ENCODE assay signal across 3 worm cellular contexts in the genomic region with DNA sequence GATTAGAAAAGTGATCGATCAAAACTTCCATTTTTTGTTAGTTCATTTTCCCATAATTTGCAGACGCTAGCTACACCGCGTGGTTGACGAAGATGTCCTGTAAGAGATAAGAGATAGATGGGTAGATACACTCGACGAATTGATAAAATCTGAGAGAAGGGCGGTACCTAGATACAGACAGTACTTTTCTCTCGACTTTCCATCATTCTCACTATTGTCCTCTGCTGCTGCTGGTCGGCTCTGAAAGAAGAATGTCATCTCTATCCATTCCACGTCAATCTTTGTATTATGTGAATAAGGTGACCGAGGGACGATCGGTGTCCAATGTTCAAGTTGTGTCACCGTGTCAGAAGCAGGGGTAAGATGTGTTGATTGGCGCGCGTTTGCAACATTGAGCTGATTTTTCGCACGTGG.
TF ChIP-seq lines count a peak whose summit lies in the region.

A gene (plus strand): TSS at position 64 of the 414 bp plus-strand sequence.

TF ChIP-seq in whole organism, L1 larva, 84 proteins besides CTCF, POLR2A, EP300 and RAD21 (continued from another document and continues in another):
- TF ChIP-seq nhr-90 (tag; optimal IDR thresholded peaks at IDR 0.05; lab: Kevin White, UChicago; ENCODE audit: poor library complexity) (peak; percentile 37), nhr-28 (tag; optimal IDR thresholded peaks at IDR 0.05; lab: Kevin White, UChicago) (no peak), lin-15B (tag; optimal IDR thresholded peaks at IDR 0.05; lab: Kevin White, UChicago) (no peak), zag-1 (tag; optimal IDR thresholded peaks at IDR 0.05; lab: Kevin White, UChicago) (no peak), alr-1 (tag; optimal IDR thresholded peaks at IDR 0.05; lab: Kevin White, UChicago; ENCODE audit: borderline replicate concordance) (no peak), lir-3 (tag; optimal IDR thresholded peaks at IDR 0.05; lab: Kevin White, UChicago; ENCODE audit: poor library complexity) (no peak), snu-23 (GFP tag; optimal IDR thresholded peaks at IDR 0.05; lab: Kevin White, UChicago) (peak; percentile 54), skn-1 (tag; optimal IDR thresholded peaks at IDR 0.05; lab: Kevin White, UChicago) (no peak), pqm-1 (tag; optimal IDR thresholded peaks at IDR 0.05; lab: Kevin White, UChicago) (no peak), Y116A8C.19 (tag; optimal IDR thresholded peaks at IDR 0.05; lab: Kevin White, UChicago; ENCODE audit: borderline replicate concordance) (no peak), efl-1 (optimal IDR thresholded peaks at IDR 0.05; lab: Kevin White, UChicago) (no peak), efl-1 (GFP tag; optimal IDR thresholded peaks at IDR 0.05 in 1 of 2; lab: Kevin White, UChicago) (no peak), mdl-1 (tag; optimal IDR thresholded peaks at IDR 0.05; lab: Kevin White, UChicago) (no peak), vab-15 (tag; optimal IDR thresholded peaks at IDR 0.05; lab: Kevin White, UChicago) (no peak), nhr-47 (tag; optimal IDR thresholded peaks at IDR 0.05; lab: Kevin White, UChicago) (peak; percentile 31), nhr-77 (tag; optimal IDR thresholded peaks at IDR 0.05; lab: Kevin White, UChicago) (no peak), unc-130 (tag; optimal IDR thresholded peaks at IDR 0.05; lab: Kevin White, UChicago) (no peak), xbp-1 (tag; optimal IDR thresholded peaks at IDR 0.05; lab: Kevin White, UChicago) (no peak), unc-30 (tag; optimal IDR thresholded peaks at IDR 0.05; lab: Kevin White, UChicago) (no peak), nhr-85 (tag; lab: Kevin White, UChicago) (peak; percentile 95), sox-4 (tag; optimal IDR thresholded peaks at IDR 0.05; lab: Kevin White, UChicago) (no peak), swsn-7 (tag; optimal IDR thresholded peaks at IDR 0.05; lab: Kevin White, UChicago) (no peak), sptf-1 (tag; optimal IDR thresholded peaks at IDR 0.05; lab: Kevin White, UChicago) (no peak), dsc-1 (tag; optimal IDR thresholded peaks at IDR 0.05; lab: Kevin White, UChicago) (no peak), rnt-1 (tag; optimal IDR thresholded peaks at IDR 0.05; lab: Kevin White, UChicago) (peak; percentile 1), unc-86 (tag; optimal IDR thresholded peaks at IDR 0.05; lab: Kevin White, UChicago) (no peak), aly-2 (tag; optimal IDR thresholded peaks at IDR 0.05; lab: Kevin White, UChicago) (no peak), ztf-4 (tag; optimal IDR thresholded peaks at IDR 0.05; lab: Kevin White, UChicago) (no peak), grh-1 (GFP tag; IDR thresholded peaks at IDR 0.05; lab: Robert Waterston, UW) (no peak), tbx-2 (tag; optimal IDR thresholded peaks at IDR 0.05; lab: Kevin White, UChicago) (no peak), egl-27 (tag; optimal IDR thresholded peaks at IDR 0.05; lab: Kevin White, UChicago) (no peak), fkh-4 (tag; optimal IDR thresholded peaks at IDR 0.05; lab: Kevin White, UChicago; ENCODE audit: borderline replicate concordance) (no peak), ceh-90 (tag; optimal IDR thresholded peaks at IDR 0.05; lab: Kevin White, UChicago) (no peak), mef-2 (tag; optimal IDR thresholded peaks at IDR 0.05; lab: Kevin White, UChicago) (no peak), ces-1 (GFP tag; optimal IDR thresholded peaks at IDR 0.05; lab: Kevin White, UChicago) (no peak), aha-1 (tag; optimal IDR thresholded peaks at IDR 0.05; lab: Kevin White, UChicago) (no peak), fkh-10 (GFP tag; optimal IDR thresholded peaks at IDR 0.05; lab: Kevin White, UChicago) (no peak), zip-4 (GFP tag; optimal IDR thresholded peaks at IDR 0.05; lab: Kevin White, UChicago) (no peak), ets-5 (GFP tag; IDR thresholded peaks at IDR 0.05; lab: Robert Waterston, UW) (no peak), jun-1 (tag; optimal IDR thresholded peaks at IDR 0.05; lab: Kevin White, UChicago) (no peak), lin-35 (GFP tag; optimal IDR thresholded peaks at IDR 0.05; lab: Kevin White, UChicago) (peak in 1 of 2 experiments; percentile 5), ceh-88 (GFP tag; IDR thresholded peaks at IDR 0.05; lab: Robert Waterston, UW) (no peak), nhr-20 (tag; optimal IDR thresholded peaks at IDR 0.05; lab: Kevin White, UChicago) (peak; percentile 67), fkh-8 (tag; optimal IDR thresholded peaks at IDR 0.05; lab: Kevin White, UChicago) (no peak)

TF ChIP-seq in whole organism, L2 larva, 48 proteins besides CTCF, POLR2A, EP300 and RAD21 (continued from another document):
- TF ChIP-seq dmd-4 (tag; optimal IDR thresholded peaks at IDR 0.05; lab: Kevin White, UChicago) (no peak), nhr-12 (tag; optimal IDR thresholded peaks at IDR 0.05; lab: Kevin White, UChicago) (no peak), nhr-129 (tag; optimal IDR thresholded peaks at IDR 0.05; lab: Kevin White, UChicago) (peak; percentile 18), unc-55 (GFP tag; optimal IDR thresholded peaks at IDR 0.05; lab: Kevin White, UChicago) (no peak), mab-5 (tag; optimal IDR thresholded peaks at IDR 0.05; lab: Kevin White, UChicago) (no peak), gmeb-1 (tag; optimal IDR thresholded peaks at IDR 0.05; lab: Kevin White, UChicago) (no peak), lin-13 (GFP tag; optimal IDR thresholded peaks at IDR 0.05; lab: Kevin White, UChicago) (no peak), blmp-1 (tag; optimal IDR thresholded peaks at IDR 0.05; lab: Kevin White, UChicago; ENCODE audit: insufficient read depth) (peak; percentile 78), mdl-1 (tag; optimal IDR thresholded peaks at IDR 0.05; lab: Kevin White, UChicago) (no peak), ztf-4 (tag; optimal IDR thresholded peaks at IDR 0.05; lab: Kevin White, UChicago) (no peak), nhr-23 (tag; optimal IDR thresholded peaks at IDR 0.05; lab: Kevin White, UChicago) (peak; percentile 61), ztf-11 (tag; optimal IDR thresholded peaks at IDR 0.05; lab: Kevin White, UChicago) (no peak), sem-4 (tag; optimal IDR thresholded peaks at IDR 0.05; lab: Kevin White, UChicago) (no peak), lin-39 (tag; optimal IDR thresholded peaks at IDR 0.05; lab: Kevin White, UChicago) (no peak), sma-9 (GFP tag; optimal IDR thresholded peaks at IDR 0.05; lab: Kevin White, UChicago) (no peak), sma-9 (tag; optimal IDR thresholded peaks at IDR 0.05; lab: Kevin White, UChicago) (no peak), mbf-1 (tag; optimal IDR thresholded peaks at IDR 0.05; lab: Kevin White, UChicago) (no peak), skn-1 (tag; optimal IDR thresholded peaks at IDR 0.05; lab: Kevin White, UChicago) (no peak), fos-1 (tag; optimal IDR thresholded peaks at IDR 0.05; lab: Kevin White, UChicago) (peak; percentile 36), elt-1 (tag; optimal IDR thresholded peaks at IDR 0.05; lab: Kevin White, UChicago) (peak; percentile 70), peb-1 (tag; optimal IDR thresholded peaks at IDR 0.05; lab: Kevin White, UChicago) (no peak), ama-1 (optimal IDR thresholded peaks at IDR 0.05; lab: Kevin White, UChicago) (no peak), R02D3.7 (tag; optimal IDR thresholded peaks at IDR 0.05; lab: Kevin White, UChicago) (no peak), nhr-77 (tag; optimal IDR thresholded peaks at IDR 0.05; lab: Kevin White, UChicago) (no peak), aly-2 (tag; optimal IDR thresholded peaks at IDR 0.05; lab: Kevin White, UChicago) (no peak), ZK546.5 (tag; optimal IDR thresholded peaks at IDR 0.05; lab: Kevin White, UChicago) (no peak), unc-39 (tag; optimal IDR thresholded peaks at IDR 0.05; lab: Kevin White, UChicago) (no peak), nhr-6 (tag; optimal IDR thresholded peaks at IDR 0.05; lab: Kevin White, UChicago) (no peak), ceh-82 (tag; optimal IDR thresholded peaks at IDR 0.05; lab: Kevin White, UChicago) (no peak), lsy-2 (tag; optimal IDR thresholded peaks at IDR 0.05; lab: Kevin White, UChicago) (no peak), unc-62 (GFP tag; optimal IDR thresholded peaks at IDR 0.05; lab: Kevin White, UChicago) (no peak), nhr-21 (tag; optimal IDR thresholded peaks at IDR 0.05; lab: Kevin White, UChicago) (peak; percentile 28), zag-1 (tag; optimal IDR thresholded peaks at IDR 0.05; lab: Kevin White, UChicago) (no peak), C34F6.9 (tag; optimal IDR thresholded peaks at IDR 0.05; lab: Kevin White, UChicago) (no peak), nhr-11 (tag; optimal IDR thresholded peaks at IDR 0.05; lab: Kevin White, UChicago) (no peak), lin-11 (tag; optimal IDR thresholded peaks at IDR 0.05; lab: Kevin White, UChicago) (no peak)

TF ChIP-seq in whole organism, L4 larva, 104 proteins besides CTCF, POLR2A, EP300 and RAD21 (continued from another document):
- TF ChIP-seq T26A8.4 (GFP tag; IDR thresholded peaks at IDR 0.05; lab: Robert Waterston, UW) (peak; percentile 51; the same call in 1 of the 2 replicates), lsy-2 (tag; optimal IDR thresholded peaks at IDR 0.05; lab: Kevin White, UChicago) (peak in 1 of 2 experiments; percentile 24), unc-62 (GFP tag; optimal IDR thresholded peaks at IDR 0.05 in 1 of 2; lab: Kevin White, UChicago) (peak in 1 of 2 experiments; percentile 78), unc-62 (tag; optimal IDR thresholded peaks at IDR 0.05; lab: Kevin White, UChicago) (no peak), unc-39 (tag; optimal IDR thresholded peaks at IDR 0.05; lab: Kevin White, UChicago) (no peak), mes-2 (tag; optimal IDR thresholded peaks at IDR 0.05; lab: Kevin White, UChicago; ENCODE audit: poor library complexity, severe bottlenecking) (peak; percentile 15), set-16 (GFP tag; IDR thresholded peaks at IDR 0.05; lab: Robert Waterston, UW) (no peak), egl-43 (GFP tag; IDR thresholded peaks at IDR 0.05; lab: Robert Waterston, UW) (no peak), snpc-1.2 (GFP tag; IDR thresholded peaks at IDR 0.05; lab: Robert Waterston, UW) (no peak), mxl-3 (GFP tag; optimal IDR thresholded peaks at IDR 0.05; lab: Kevin White, UChicago) (peak; percentile 87), aly-2 (tag; optimal IDR thresholded peaks at IDR 0.05; lab: Kevin White, UChicago) (no peak), attf-4 (tag; optimal IDR thresholded peaks at IDR 0.05; lab: Kevin White, UChicago) (no peak), dmd-9 (GFP tag; IDR thresholded peaks at IDR 0.05; lab: Robert Waterston, UW) (no peak), ama-1 (optimal IDR thresholded peaks at IDR 0.05; lab: Kevin White, UChicago) (peak; percentile 19), dve-1 (tag; optimal IDR thresholded peaks at IDR 0.05; lab: Kevin White, UChicago; ENCODE audit: insufficient read depth) (peak; percentile 16), ceh-20 (GFP tag; IDR thresholded peaks at IDR 0.05; lab: Robert Waterston, UW) (no peak), lin-13 (GFP tag; optimal IDR thresholded peaks at IDR 0.05; lab: Kevin White, UChicago) (no peak), snpc-4 (tag; optimal IDR thresholded peaks at IDR 0.05; lab: Kevin White, UChicago) (no peak), php-3 (GFP tag; IDR thresholded peaks at IDR 0.05; lab: Robert Waterston, UW) (0 out of 2 replicates have a peak, but pooled peaks have one; percentile 6), spr-3 (GFP tag; optimal IDR thresholded peaks at IDR 0.05; lab: Kevin White, UChicago) (no peak), ZK337.2 (GFP tag; IDR thresholded peaks at IDR 0.05; lab: Robert Waterston, UW) (no peak), pqm-1 (tag; optimal IDR thresholded peaks at IDR 0.05; lab: Kevin White, UChicago) (peak; percentile 19), nhr-77 (tag; optimal IDR thresholded peaks at IDR 0.05; lab: Kevin White, UChicago) (no peak), lin-29 (GFP tag; IDR thresholded peaks at IDR 0.05; lab: Robert Waterston, UW) (no peak), nhr-28 (tag; optimal IDR thresholded peaks at IDR 0.05; lab: Kevin White, UChicago) (peak; percentile 63), Y75B8A.6 (GFP tag; IDR thresholded peaks at IDR 0.05; lab: Robert Waterston, UW) (0 out of 2 replicates have a peak, but pooled peaks have one; percentile 37), T20F7.1 (GFP tag; optimal IDR thresholded peaks at IDR 0.05; lab: Kevin White, UChicago) (no peak), R02D3.7 (tag; optimal IDR thresholded peaks at IDR 0.05; lab: Kevin White, UChicago) (no peak), hif-1 (tag; optimal IDR thresholded peaks at IDR 0.05; lab: Kevin White, UChicago) (no peak), arid-1 (GFP tag; conservative IDR thresholded peaks at IDR 0.05; lab: Robert Waterston, UW) (no peak), daf-16 (GFP tag; optimal IDR thresholded peaks at IDR 0.05; lab: Kevin White, UChicago) (no peak), daf-16 (tag; optimal IDR thresholded peaks at IDR 0.05; lab: Kevin White, UChicago) (peak; percentile 16), ceh-82 (tag; optimal IDR thresholded peaks at IDR 0.05; lab: Kevin White, UChicago) (no peak), vab-7 (GFP tag; IDR thresholded peaks at IDR 0.05; lab: Robert Waterston, UW) (no peak)
